Fruit fly (Drosophila melanogaster) whole organism, embryonic: ENCODE results near the gene Usp14.
A peak's percentile ranks its signal among the peaks of the same experiment; 100 is the strongest.

Experiments used
- Adf1 ChIP-seq: fragments of 200-800 bp; sonication (Bioruptor generic); IDR thresholded peaks from 2 replicates; pipeline ENCODE4 v1.3.6; 2022; ENCODE audit warnings: missing biosample characterization, missing genetic modification characterization
- CG11560 ChIP-seq: fragments of 200-800 bp; sonication (Bioruptor generic); IDR thresholded peaks from 3 replicates; pipeline ENCODE4 v1.3.6; 2022; ENCODE audit warnings: missing biosample characterization, missing genetic modification characterization
- CG11696 ChIP-seq: fragments of 200-800 bp; sonication (Bioruptor generic); IDR thresholded peaks from 2 replicates; pipeline ENCODE4 v1.3.6; 2022; ENCODE audit warnings: missing biosample characterization, missing genetic modification characterization
- CG12071 ChIP-seq: fragments of 200-800 bp; sonication (Bioruptor generic); optimal IDR thresholded peaks from 3 replicates; lab custom pipeline; 2018; ENCODE audit warnings: missing biosample characterization, mild to moderate bottlenecking, missing genetic modification characterization
- CG12942 ChIP-seq: fragments of 200-800 bp; sonication (Bioruptor generic); optimal IDR thresholded peaks from 3 replicates; lab custom pipeline; 2016; ENCODE audit warnings: missing biosample characterization, missing genetic modification characterization
- CG13123 ChIP-seq: fragments of 200-800 bp; sonication (Bioruptor generic); optimal IDR thresholded peaks from 2 replicates; lab custom pipeline; 2016; ENCODE audit warnings: missing biosample characterization, missing genetic modification characterization
- CG14710 ChIP-seq: fragments of 200-800 bp; sonication (Bioruptor generic); optimal IDR thresholded peaks from 3 replicates; lab custom pipeline; 2019; ENCODE audit warnings: missing biosample characterization, mild to moderate bottlenecking, missing genetic modification characterization, moderate library complexity
- CG15514 ChIP-seq: fragments of 200-800 bp; sonication (Bioruptor generic); optimal IDR thresholded peaks from 3 replicates; lab custom pipeline; 2017; ENCODE audit warnings: missing biosample characterization, missing genetic modification characterization, mild to moderate bottlenecking, moderate library complexity, missing genetic modification reagents
- CG15601 ChIP-seq: fragments of 200-800 bp; sonication (Bioruptor generic); optimal IDR thresholded peaks from 3 replicates; lab custom pipeline; 2019; ENCODE audit warnings: missing biosample characterization, mild to moderate bottlenecking, missing genetic modification characterization, moderate library complexity
- CG1603 ChIP-seq: fragments of 200-800 bp; sonication (Bioruptor generic); optimal IDR thresholded peaks from 2 replicates; lab custom pipeline; 2019; ENCODE audit warnings: missing biosample characterization, mild to moderate bottlenecking, missing genetic modification characterization, moderate library complexity
- CG17361 ChIP-seq: fragments of 200-800 bp; sonication (Bioruptor generic); IDR thresholded peaks from 3 replicates; pipeline ENCODE4 v1.3.6; 2022; ENCODE audit warnings: missing biosample characterization, missing genetic modification characterization
- CG1792 ChIP-seq: fragments of 200-800 bp; sonication (Bioruptor generic); optimal IDR thresholded peaks from 2 replicates; lab custom pipeline; 2016; ENCODE audit warnings: missing biosample characterization, missing genetic modification characterization
- CG30020 ChIP-seq: fragments of 200-800 bp; optimal IDR thresholded peaks from 2 replicates; lab custom pipeline; 2019; ENCODE audit warnings: missing biosample characterization, mild to moderate bottlenecking, missing genetic modification characterization, moderate library complexity
- CG32772 ChIP-seq: fragments of 200-800 bp; sonication (Bioruptor generic); IDR thresholded peaks from 2 replicates; pipeline ENCODE4 v1.3.6; 2022; ENCODE audit warnings: missing biosample characterization, missing genetic modification characterization
- CG4404 ChIP-seq: fragments of 200-800 bp; sonication (Bioruptor generic); IDR thresholded peaks from 2 replicates; pipeline ENCODE4 v1.3.6; 2022; ENCODE audit warnings: missing biosample characterization, missing genetic modification characterization
- CG6654 ChIP-seq: fragments of 200-800 bp; sonication (Bioruptor generic); optimal IDR thresholded peaks from 2 replicates; lab custom pipeline; 2017; ENCODE audit warnings: missing biosample characterization, mild to moderate bottlenecking, missing genetic modification characterization
- CG6854 ChIP-seq: fragments of 200-800 bp; sonication (Bioruptor generic); optimal IDR thresholded peaks from 3 replicates; lab custom pipeline; 2017; ENCODE audit warnings: missing biosample characterization, mild to moderate bottlenecking, missing genetic modification characterization
- CG7372 ChIP-seq: fragments of 200-800 bp; sonication (Bioruptor generic); IDR thresholded peaks from 2 replicates; pipeline ENCODE4 v1.3.6; 2022; ENCODE audit warnings: missing biosample characterization, missing genetic modification characterization
- CG7963 ChIP-seq: fragments of 200-800 bp; sonication (Bioruptor generic); IDR thresholded peaks from 3 replicates; pipeline ENCODE4 v1.3.6; 2022; ENCODE audit warnings: missing biosample characterization, missing genetic modification characterization; ENCODE audit not compliant: partially characterized antibody
- CG8281 ChIP-seq: fragments of 200-800 bp; sonication (Bioruptor generic); optimal IDR thresholded peaks from 2 replicates; lab custom pipeline; 2018; ENCODE audit warnings: missing biosample characterization, mild to moderate bottlenecking, missing genetic modification characterization, moderate library complexity
- CG8290 ChIP-seq, 3 experiments: fragments of 200-800 bp; sonication (Bioruptor generic); optimal IDR thresholded peaks; 2 replicates each; lab custom pipeline; 2016 to 2019; ENCODE audit warnings: missing biosample characterization in 3 of 3, missing genetic modification characterization in 3 of 3, mild to moderate bottlenecking in 2 of 3, moderate library complexity in 1 of 3
- CG8359 ChIP-seq: fragments of 200-800 bp; sonication (Bioruptor generic); optimal IDR thresholded peaks from 2 replicates; lab custom pipeline; 2017; ENCODE audit warnings: missing biosample characterization, mild to moderate bottlenecking, missing genetic modification characterization, borderline replicate concordance
- CG8388 ChIP-seq: fragments of 200-800 bp; sonication (Bioruptor generic); optimal IDR thresholded peaks from 2 replicates; lab custom pipeline; 2019; ENCODE audit warnings: missing biosample characterization, mild to moderate bottlenecking, missing genetic modification characterization, moderate library complexity
- CG8924 ChIP-seq: fragments of 200-800 bp; optimal IDR thresholded peaks from 3 replicates; lab custom pipeline; 2019; ENCODE audit warnings: missing biosample characterization, mild to moderate bottlenecking, missing genetic modification characterization, moderate library complexity
- CoRest ChIP-seq: fragments of 200-800 bp; sonication (Bioruptor generic); optimal IDR thresholded peaks from 3 replicates; lab custom pipeline; 2018; ENCODE audit warnings: missing biosample characterization, mild to moderate bottlenecking, missing genetic modification characterization, moderate library complexity
- HLHmδ ChIP-seq: fragments of 200-800 bp; sonication (Bioruptor generic); optimal IDR thresholded peaks from 2 replicates; lab custom pipeline; 2018; ENCODE audit warnings: missing biosample characterization, mild to moderate bottlenecking, missing genetic modification characterization, moderate library complexity
- HmgZ ChIP-seq: fragments of 200-800 bp; sonication (Bioruptor generic); optimal IDR thresholded peaks from 2 replicates; lab custom pipeline; 2018; ENCODE audit warnings: missing biosample characterization, mild to moderate bottlenecking, missing genetic modification characterization
- Hsf ChIP-seq: fragments of 200-800 bp; sonication (Bioruptor generic); optimal IDR thresholded peaks from 3 replicates; lab custom pipeline; 2016; ENCODE audit warnings: missing biosample characterization, missing genetic modification characterization
- Mes4 ChIP-seq: fragments of 200-800 bp; sonication (Bioruptor generic); optimal IDR thresholded peaks from 2 replicates; lab custom pipeline; 2016; ENCODE audit warnings: missing biosample characterization, missing genetic modification characterization
- NC2β ChIP-seq: fragments of 200-800 bp; sonication (Bioruptor generic); optimal IDR thresholded peaks from 2 replicates; lab custom pipeline; 2016; ENCODE audit warnings: missing biosample characterization, missing genetic modification characterization
- Poxn ChIP-seq: fragments of 200-800 bp; sonication (Bioruptor generic); IDR thresholded peaks from 2 replicates; pipeline ENCODE4 v1.3.6; 2022; ENCODE audit warnings: missing biosample characterization, missing genetic modification characterization
- Sry-δ ChIP-seq: fragments of 200-800 bp; sonication (Bioruptor generic); optimal IDR thresholded peaks from 2 replicates; lab custom pipeline; 2016; ENCODE audit warnings: missing biosample characterization, missing genetic modification characterization
- bsh ChIP-seq, 2 experiments: fragments of 200-800 bp; sonication (Bioruptor generic); optimal IDR thresholded peaks; 2 replicates each; lab custom pipeline; 2017 to 2018; ENCODE audit warnings: mild to moderate bottlenecking in 2 of 2, missing biosample characterization in 2 of 2, missing genetic modification characterization in 2 of 2, moderate library complexity in 1 of 2
- eyg ChIP-seq: fragments of 200-800 bp; sonication (Bioruptor generic); optimal IDR thresholded peaks from 3 replicates; lab custom pipeline; 2016; ENCODE audit warnings: missing biosample characterization, missing genetic modification characterization
- gem ChIP-seq: fragments of 200-800 bp; sonication (Bioruptor generic); optimal IDR thresholded peaks from 2 replicates; lab custom pipeline; 2019; ENCODE audit warnings: missing biosample characterization, mild to moderate bottlenecking, missing genetic modification characterization, moderate library complexity
- gsb-n ChIP-seq: fragments of 200-800 bp; sonication (Bioruptor generic); optimal IDR thresholded peaks from 3 replicates; lab custom pipeline; 2018; ENCODE audit warnings: missing biosample characterization, mild to moderate bottlenecking, missing genetic modification characterization
- h ChIP-seq: fragments of >200 bp; optimal IDR thresholded peaks from 2 replicates; lab custom pipeline; 2017
- knrl ChIP-seq: fragments of 200-800 bp; sonication (Bioruptor generic); IDR thresholded peaks from 3 replicates; pipeline ENCODE4 v1.3.6; 2022; ENCODE audit warnings: missing biosample characterization, missing genetic modification characterization; ENCODE audit not compliant: partially characterized antibody
- lmd ChIP-seq: fragments of 200-800 bp; sonication (Bioruptor generic); IDR thresholded peaks from 2 replicates; pipeline ENCODE4 v1.3.6; 2022; ENCODE audit warnings: missing biosample characterization, missing genetic modification characterization
- lola ChIP-seq, 3 experiments: fragments of >200 bp in 2 of 3; fragments of 200-800 bp in 1 of 3; sonication (Bioruptor generic) in 1 of 3; optimal IDR thresholded peaks; 2 replicates each; lab custom pipeline; 2017 to 2019; ENCODE audit warnings: missing biosample characterization in 3 of 3, missing genetic modification characterization in 3 of 3, mild to moderate bottlenecking in 1 of 3, moderate library complexity in 1 of 3
- mam ChIP-seq: fragments of 200-800 bp; sonication (Bioruptor generic); optimal IDR thresholded peaks from 3 replicates; lab custom pipeline; 2016; ENCODE audit warnings: missing biosample characterization, missing genetic modification characterization
- salm ChIP-seq: fragments of 200-800 bp; sonication (Bioruptor generic); optimal IDR thresholded peaks from 2 replicates; lab custom pipeline; 2018; ENCODE audit warnings: missing biosample characterization, mild to moderate bottlenecking, missing genetic modification characterization
- schlank ChIP-seq: fragments of 200-800 bp; sonication (Bioruptor generic); optimal IDR thresholded peaks from 2 replicates; lab custom pipeline; 2018; ENCODE audit warnings: missing biosample characterization, mild to moderate bottlenecking, missing genetic modification characterization
- sens ChIP-seq: fragments of 200-800 bp; sonication (Bioruptor generic); peaks from one replicate; lab custom pipeline; 2016; ENCODE audit warnings: missing biosample characterization, missing genetic modification characterization
- tin ChIP-seq: fragments of 200-800 bp; sonication (Bioruptor generic); optimal IDR thresholded peaks from 3 replicates; lab custom pipeline; 2016; ENCODE audit warnings: missing biosample characterization, missing genetic modification characterization
- tna ChIP-seq: fragments of 200-800 bp; sonication (Bioruptor generic); IDR thresholded peaks from 2 replicates; pipeline ENCODE4 v1.3.6; 2022; ENCODE audit warnings: missing biosample characterization, missing genetic modification characterization; ENCODE audit not compliant: partially characterized antibody
- unpg ChIP-seq: fragments of 200-800 bp; sonication (Bioruptor generic); optimal IDR thresholded peaks from 3 replicates; lab custom pipeline; 2018; ENCODE audit warnings: missing biosample characterization, mild to moderate bottlenecking, missing genetic modification characterization, moderate library complexity
- wdn ChIP-seq: fragments of 200-800 bp; sonication (Bioruptor generic); IDR thresholded peaks from 2 replicates; pipeline ENCODE4 v1.3.6; 2022; ENCODE audit warnings: missing biosample characterization, missing genetic modification characterization
- z ChIP-seq: fragments of 200-800 bp; sonication (Bioruptor generic); IDR thresholded peaks from 3 replicates; pipeline ENCODE4 v1.3.6; 2022; ENCODE audit warnings: missing biosample characterization, missing genetic modification characterization

The Usp14 gene

DNA sequence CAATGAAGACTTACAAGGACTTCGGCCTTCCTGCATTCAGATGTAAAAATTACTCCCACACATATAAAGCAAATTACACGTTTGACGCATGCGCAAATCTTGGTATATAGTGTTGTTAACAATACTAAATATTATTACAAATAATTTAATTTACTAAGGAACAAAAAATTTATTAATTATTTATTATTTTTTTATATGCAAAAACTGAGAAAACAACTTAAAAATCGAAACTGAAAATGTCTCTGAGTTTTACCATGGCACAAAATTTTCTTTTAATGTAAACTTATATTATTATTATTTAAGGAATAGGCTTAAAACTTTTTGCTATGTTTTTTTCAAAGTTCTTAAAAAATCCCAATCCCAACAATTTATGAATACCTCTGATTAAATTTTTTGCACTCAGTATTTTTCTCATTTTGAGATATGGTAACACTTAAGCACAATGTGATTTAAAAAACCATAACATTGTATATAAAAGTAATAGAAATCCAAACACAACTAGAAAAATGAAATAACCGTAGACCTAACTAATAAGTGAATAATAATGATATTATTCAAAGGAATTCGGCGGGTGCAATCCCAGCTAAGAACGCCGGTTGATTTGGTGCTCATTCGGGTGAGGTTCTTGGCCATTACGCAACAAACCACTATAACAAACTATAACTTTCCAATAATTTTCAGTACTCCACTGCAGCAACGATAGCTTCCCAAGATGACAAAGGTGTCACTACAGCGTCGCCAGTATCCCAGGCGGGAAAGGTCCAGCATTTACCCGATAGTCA lies 17.1 kb upstream of the Usp14 start, which contains the start of the genes Schip1 and Cox10 (continued):
- TF ChIP-seq gsb-n (tag; lab: Kevin White, UChicago) = no peak
- TF ChIP-seq bsh (GFP tag; optimal IDR thresholded peaks at IDR 0.05; lab: Kevin White, UChicago) = peak in 1 of 2 experiments; percentile 29
- TF ChIP-seq tin (GFP tag; lab: Kevin White, UChicago) = no peak
- TF ChIP-seq CG11560 (tag; lab: Robert Waterston, UW) = no peak
- no peak for TF ChIP-seq CG6654 (GFP tag; lab: Kevin White, UChicago)
- TF ChIP-seq knrl (GFP tag; lab: Robert Waterston, UW) = no peak
- TF ChIP-seq mam (GFP tag; lab: Kevin White, UChicago) = no peak
- TF ChIP-seq HmgZ (tag; lab: Kevin White, UChicago) = peak; percentile 19
- TF ChIP-seq CG4404 (GFP tag; lab: Robert Waterston, UW) = no peak
- TF ChIP-seq h (lab: Kevin White, UChicago) = no peak
- TF ChIP-seq tna = no peak
- TF ChIP-seq CG15601 (tag; lab: Kevin White, UChicago) = peak; percentile 23
- TF ChIP-seq CG8281 (tag; lab: Kevin White, UChicago) = no peak
- TF ChIP-seq NC2β (GFP tag; lab: Kevin White, UChicago) = no peak
- TF ChIP-seq lmd = no peak
- no peak for TF ChIP-seq CG6854 (GFP tag; lab: Kevin White, UChicago)
- peak; percentile 56 for TF ChIP-seq CoRest (tag; lab: Kevin White, UChicago)
- no peak for TF ChIP-seq schlank (tag; lab: Kevin White, UChicago)
- no peak for TF ChIP-seq eyg (GFP tag; lab: Kevin White, UChicago)
- TF ChIP-seq wdn (GFP tag; lab: Robert Waterston, UW) = no peak
- TF ChIP-seq Mes4 = no peak
- no peak for TF ChIP-seq CG13123 (GFP tag; lab: Kevin White, UChicago)
- peak; percentile 69 for TF ChIP-seq gem
- TF ChIP-seq CG7372 = no peak
- TF ChIP-seq CG15514 = peak; percentile 26
- TF ChIP-seq CG12942 = no peak
- peak; percentile 26; the same call in 1 of the 3 replicates for TF ChIP-seq CG17361 (GFP tag; lab: Robert Waterston, UW)
- no peak for TF ChIP-seq z
- no peak for TF ChIP-seq CG8359 (GFP tag; lab: Kevin White, UChicago)
- no peak for TF ChIP-seq Hsf (GFP tag; lab: Kevin White, UChicago)
- TF ChIP-seq CG1603 (tag; lab: Kevin White, UChicago) = peak; percentile 10
- TF ChIP-seq Sry-δ (GFP tag; lab: Kevin White, UChicago) = no peak
- TF ChIP-seq CG14710 (tag; lab: Kevin White, UChicago) = peak; percentile 46
- no peak for TF ChIP-seq CG32772
- peak; percentile 59 for TF ChIP-seq sens (GFP tag; lab: Kevin White, UChicago)
- TF ChIP-seq Poxn (GFP tag; lab: Robert Waterston, UW) = no peak
- no peak for TF ChIP-seq CG12071 (GFP tag; lab: Kevin White, UChicago)
- no peak for TF ChIP-seq CG7963 (GFP tag; lab: Robert Waterston, UW)
- no peak for TF ChIP-seq CG8290 (GFP tag; optimal IDR thresholded peaks at IDR 0.05; lab: Kevin White, UChicago)
- TF ChIP-seq CG8290 (tag; optimal IDR thresholded peaks at IDR 0.05; lab: Kevin White, UChicago) = no peak
- TF ChIP-seq CG8388 (GFP tag; lab: Kevin White, UChicago) = peak; percentile 27
- peak in 1 of 3 experiments; percentile 22 for TF ChIP-seq lola (GFP tag; optimal IDR thresholded peaks at IDR 0.05; lab: Kevin White, UChicago)
- TF ChIP-seq unpg (GFP tag; lab: Kevin White, UChicago) = peak; percentile 44
- peak; percentile 85 for TF ChIP-seq CG30020 (tag; lab: Kevin White, UChicago)
- TF ChIP-seq Adf1 = no peak
- peak; percentile 70 for TF ChIP-seq CG8924
- no peak for TF ChIP-seq salm (tag; lab: Kevin White, UChicago)
- TF ChIP-seq HLHmδ (GFP tag; lab: Kevin White, UChicago) = no peak
- TF ChIP-seq CG1792 = no peak
- no peak for TF ChIP-seq CG11696 (GFP tag; lab: Robert Waterston, UW)
